Fruit fly (Drosophila melanogaster) whole organism, embryonic: Measurements from ENCODE around the gene CG17325.

Experiments used
- Bgb ChIP-seq: fragments of 200-800 bp; sonication (Bioruptor generic); IDR thresholded peaks from 2 replicates; pipeline ENCODE4 v1.3.6; 2022; ENCODE audit warnings: missing biosample characterization, missing genetic modification characterization; ENCODE audit not compliant: partially characterized antibody
- CG12769 ChIP-seq: fragments of 200-800 bp; sonication (Bioruptor generic); optimal IDR thresholded peaks from 2 replicates; lab custom pipeline; 2019; ENCODE audit warnings: missing biosample characterization, mild to moderate bottlenecking, missing genetic modification characterization, moderate library complexity
- CG17385 ChIP-seq: fragments of 200-800 bp; sonication (Bioruptor generic); optimal IDR thresholded peaks from 3 replicates; lab custom pipeline; 2018; ENCODE audit warnings: missing biosample characterization, mild to moderate bottlenecking, missing genetic modification characterization
- CG2199 ChIP-seq: fragments of 200-800 bp; sonication (Bioruptor generic); IDR thresholded peaks from 3 replicates; pipeline ENCODE4 v1.3.6; 2022; ENCODE audit warnings: missing biosample characterization, missing genetic modification characterization
- CG2712 ChIP-seq: fragments of 200-800 bp; optimal IDR thresholded peaks from 3 replicates; lab custom pipeline; 2019; ENCODE audit warnings: missing biosample characterization, mild to moderate bottlenecking, missing genetic modification characterization, moderate library complexity
- CG4820 ChIP-seq: fragments of 200-800 bp; sonication (Bioruptor generic); optimal IDR thresholded peaks from 3 replicates; lab custom pipeline; 2016; ENCODE audit warnings: missing biosample characterization, missing genetic modification characterization
- CG6175 ChIP-seq: fragments of 200-800 bp; sonication (Bioruptor generic); IDR thresholded peaks from 3 replicates; pipeline ENCODE4 v1.3.6; 2022; ENCODE audit warnings: missing biosample characterization, missing genetic modification characterization
- CG9817 ChIP-seq: fragments of 200-800 bp; sonication (Bioruptor generic); optimal IDR thresholded peaks from 2 replicates; lab custom pipeline; 2018; ENCODE audit warnings: missing biosample characterization, mild to moderate bottlenecking, missing genetic modification characterization, moderate library complexity
- Dfd ChIP-seq, 2 experiments: fragments of >200 bp; optimal IDR thresholded peaks; 2 replicates each; lab custom pipeline; 2017; ENCODE audit warnings: missing biosample characterization in 2 of 2, missing genetic modification characterization in 2 of 2
- Drgx ChIP-seq: fragments of 200-800 bp; sonication (Bioruptor generic); IDR thresholded peaks from 2 replicates; pipeline ENCODE4 v1.3.6; 2022; ENCODE audit warnings: missing biosample characterization, missing genetic modification characterization
- E2f1 ChIP-seq: fragments of 200-800 bp; sonication (Bioruptor generic); IDR thresholded peaks from 2 replicates; pipeline ENCODE4 v1.3.6; 2022; ENCODE audit warnings: missing biosample characterization, missing genetic modification characterization
- Elba2 ChIP-seq: fragments of 200-800 bp; sonication (Bioruptor generic); optimal IDR thresholded peaks from 3 replicates; lab custom pipeline; 2016; ENCODE audit warnings: missing biosample characterization, missing genetic modification characterization
- Ets97D ChIP-seq: fragments of 200-800 bp; sonication (Bioruptor generic); optimal IDR thresholded peaks from 3 replicates; lab custom pipeline; 2016; ENCODE audit warnings: missing biosample characterization, missing genetic modification characterization
- HHEX ChIP-seq: fragments of 200-800 bp; sonication (Bioruptor generic); optimal IDR thresholded peaks from 3 replicates; lab custom pipeline; 2017; ENCODE audit warnings: missing biosample characterization, mild to moderate bottlenecking, missing genetic modification characterization, missing genetic modification reagents
- HmgZ ChIP-seq: fragments of 200-800 bp; sonication (Bioruptor generic); optimal IDR thresholded peaks from 2 replicates; lab custom pipeline; 2018; ENCODE audit warnings: missing biosample characterization, mild to moderate bottlenecking, missing genetic modification characterization
- Hr78 ChIP-seq, 2 experiments: fragments of 200-800 bp in 1 of 2; fragments of >200 bp in 1 of 2; sonication (Bioruptor generic) in 1 of 2; optimal IDR thresholded peaks; 2 replicates each; lab custom pipeline; 2017 to 2019; ENCODE audit warnings: missing biosample characterization in 2 of 2, missing genetic modification characterization in 2 of 2, mild to moderate bottlenecking in 1 of 2, moderate library complexity in 1 of 2
- Lhr ChIP-seq: fragments of 200-800 bp; sonication (Bioruptor generic); optimal IDR thresholded peaks from 3 replicates; lab custom pipeline; 2017; ENCODE audit warnings: mild to moderate bottlenecking, missing biosample characterization, missing genetic modification reagents, missing genetic modification characterization
- MESR4 ChIP-seq: fragments of 200-800 bp; sonication (Bioruptor generic); optimal IDR thresholded peaks from 2 replicates; lab custom pipeline; 2018; ENCODE audit warnings: missing biosample characterization, mild to moderate bottlenecking, missing genetic modification characterization, moderate library complexity
- Med ChIP-seq: fragments of 200-800 bp; sonication (Bioruptor generic); peaks from one replicate; lab custom pipeline; 2016; ENCODE audit warnings: missing biosample characterization, missing genetic modification characterization, mild to moderate bottlenecking, inconsistent platforms, moderate library complexity
- NFAT ChIP-seq: fragments of 200-800 bp; sonication (Bioruptor generic); IDR thresholded peaks from 2 replicates; pipeline ENCODE4 v1.3.6; 2022; ENCODE audit warnings: missing biosample characterization, missing genetic modification characterization
- Neu2 ChIP-seq: fragments of 200-800 bp; sonication (Bioruptor generic); optimal IDR thresholded peaks from 3 replicates; lab custom pipeline; 2016; ENCODE audit warnings: missing biosample characterization, missing genetic modification characterization, borderline replicate concordance
- Nf-YB ChIP-seq: fragments of 200-800 bp; sonication (Bioruptor generic); optimal IDR thresholded peaks from 3 replicates; lab custom pipeline; 2019; ENCODE audit warnings: missing biosample characterization, mild to moderate bottlenecking, missing genetic modification characterization, moderate library complexity
- Nf-YC ChIP-seq: fragments of 200-800 bp; optimal IDR thresholded peaks from 3 replicates; lab custom pipeline; 2019; ENCODE audit warnings: missing biosample characterization, mild to moderate bottlenecking, missing genetic modification characterization, moderate library complexity
- Trl ChIP-seq, 3 experiments: fragments of >200 bp in 2 of 3; fragments of 200-800 bp in 1 of 3; sonication (Bioruptor generic) in 1 of 3; optimal IDR thresholded peaks; 2 replicates in 1 of 3; 3 replicates in 2 of 3; lab custom pipeline; 2016 to 2017; ENCODE audit warnings: missing biosample characterization in 1 of 3, missing genetic modification characterization in 1 of 3
- Xbp1 ChIP-seq: fragments of 200-800 bp; sonication (Bioruptor generic); optimal IDR thresholded peaks from 3 replicates; lab custom pipeline; 2016; ENCODE audit warnings: missing biosample characterization, mild to moderate bottlenecking, missing genetic modification characterization
- cg ChIP-seq: fragments of 200-800 bp; sonication (Bioruptor generic); optimal IDR thresholded peaks from 3 replicates; lab custom pipeline; 2019; ENCODE audit warnings: missing biosample characterization, mild to moderate bottlenecking, missing genetic modification characterization, moderate library complexity
- chm ChIP-seq: fragments of 200-800 bp; sonication (Bioruptor generic); IDR thresholded peaks from 2 replicates; pipeline ENCODE4 v1.3.6; 2022; ENCODE audit warnings: missing biosample characterization, missing genetic modification characterization
- dati ChIP-seq: fragments of 200-800 bp; sonication (Bioruptor generic); IDR thresholded peaks from 2 replicates; pipeline ENCODE4 v1.3.6; 2022; ENCODE audit warnings: missing biosample characterization, missing genetic modification characterization
- emc ChIP-seq: fragments of 200-800 bp; sonication (Bioruptor generic); optimal IDR thresholded peaks from 2 replicates; lab custom pipeline; 2016; ENCODE audit warnings: missing biosample characterization, missing genetic modification characterization
- fd96Cb ChIP-seq: fragments of 200-800 bp; sonication (Bioruptor generic); optimal IDR thresholded peaks from 2 replicates; lab custom pipeline; 2018; ENCODE audit warnings: missing biosample characterization, mild to moderate bottlenecking, missing genetic modification characterization, moderate library complexity
- ftz-f1 ChIP-seq: fragments of 200-800 bp; sonication (Bioruptor generic); optimal IDR thresholded peaks from 2 replicates; lab custom pipeline; 2016; ENCODE audit warnings: missing biosample characterization, missing genetic modification characterization
- gsb ChIP-seq: fragments of 200-800 bp; sonication (Bioruptor generic); IDR thresholded peaks from 2 replicates; pipeline ENCODE4 v1.3.6; 2022; ENCODE audit warnings: missing biosample characterization, missing genetic modification characterization
- hb ChIP-seq: fragments of 200-800 bp; sonication (Bioruptor generic); IDR thresholded peaks from 3 replicates; pipeline ENCODE4 v1.3.6; 2022; ENCODE audit warnings: missing biosample characterization, missing genetic modification characterization; ENCODE audit not compliant: partially characterized antibody
- knrl ChIP-seq: fragments of 200-800 bp; sonication (Bioruptor generic); IDR thresholded peaks from 3 replicates; pipeline ENCODE4 v1.3.6; 2022; ENCODE audit warnings: missing biosample characterization, missing genetic modification characterization; ENCODE audit not compliant: partially characterized antibody
- lmd ChIP-seq: fragments of 200-800 bp; sonication (Bioruptor generic); IDR thresholded peaks from 2 replicates; pipeline ENCODE4 v1.3.6; 2022; ENCODE audit warnings: missing biosample characterization, missing genetic modification characterization
- mirr ChIP-seq: fragments of 200-800 bp; sonication (Bioruptor generic); optimal IDR thresholded peaks from 3 replicates; lab custom pipeline; 2018; ENCODE audit warnings: missing biosample characterization, mild to moderate bottlenecking, missing genetic modification characterization
- otp ChIP-seq: fragments of 200-800 bp; sonication (Bioruptor generic); IDR thresholded peaks from 3 replicates; pipeline ENCODE4, ENCODE4 v1.3.6; 2022; ENCODE audit warnings: missing biosample characterization, missing genetic modification characterization
- ranshi ChIP-seq: fragments of 200-800 bp; sonication (Bioruptor generic); IDR thresholded peaks from 2 replicates; pipeline ENCODE4 v1.3.6; 2022; ENCODE audit warnings: missing biosample characterization, missing genetic modification characterization
- ro ChIP-seq: fragments of 200-800 bp; sonication (Bioruptor generic); IDR thresholded peaks from 2 replicates; pipeline ENCODE4 v1.3.6; 2022; ENCODE audit warnings: missing biosample characterization, missing genetic modification characterization
- sens ChIP-seq: fragments of 200-800 bp; sonication (Bioruptor generic); peaks from one replicate; lab custom pipeline; 2016; ENCODE audit warnings: missing biosample characterization, missing genetic modification characterization
- sna ChIP-seq: fragments of 200-800 bp; sonication (Bioruptor generic); IDR thresholded peaks from 2 replicates; pipeline ENCODE4 v1.3.6; 2022; ENCODE audit warnings: missing biosample characterization, missing genetic modification characterization; ENCODE audit not compliant: partially characterized antibody
- stwl ChIP-seq: fragments of 200-800 bp; sonication (Bioruptor generic); optimal IDR thresholded peaks from 3 replicates; lab custom pipeline; 2018; ENCODE audit warnings: missing biosample characterization, mild to moderate bottlenecking, missing genetic modification characterization, moderate library complexity
- tll ChIP-seq, 2 experiments: fragments of 200-800 bp in 1 of 2; fragments of >200 bp in 1 of 2; sonication (Bioruptor generic) in 1 of 2; optimal IDR thresholded peaks; 2 replicates each; lab custom pipeline; 2017 to 2019; ENCODE audit warnings: missing biosample characterization in 2 of 2, missing genetic modification characterization in 2 of 2, mild to moderate bottlenecking in 1 of 2, moderate library complexity in 1 of 2
- wor ChIP-seq: fragments of 200-800 bp; sonication (Bioruptor generic); IDR thresholded peaks from 2 replicates; pipeline ENCODE4 v1.3.6; 2022; ENCODE audit warnings: missing biosample characterization, missing genetic modification characterization
- zen ChIP-seq: fragments of 200-800 bp; sonication (Bioruptor generic); optimal IDR thresholded peaks from 3 replicates; lab custom pipeline; 2018; ENCODE audit warnings: missing biosample characterization, mild to moderate bottlenecking, missing genetic modification characterization, moderate library complexity
- zen2 ChIP-seq: fragments of 200-800 bp; sonication (Bioruptor generic); IDR thresholded peaks from 3 replicates; pipeline ENCODE4 v1.3.6; 2022; ENCODE audit warnings: missing biosample characterization, missing genetic modification characterization; ENCODE audit not compliant: partially characterized antibody

CG17325 gene

DNA sequence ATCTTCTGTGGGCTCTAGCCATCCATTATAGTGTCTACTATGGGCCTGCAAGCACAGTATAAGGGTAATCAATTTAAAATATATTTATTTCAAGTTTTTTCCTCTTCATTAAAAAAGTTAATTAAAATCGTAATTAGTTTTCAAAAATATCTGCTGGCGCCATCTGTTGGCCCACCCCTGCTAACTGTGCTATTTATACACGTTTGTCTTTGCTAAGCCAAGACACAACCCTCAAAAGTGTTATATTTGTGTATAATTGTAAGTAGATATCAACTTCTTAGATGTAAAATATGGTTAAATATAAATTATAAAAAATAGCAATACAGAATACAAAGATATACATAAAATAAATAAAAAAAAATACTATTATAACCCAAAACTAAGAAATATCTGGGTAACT is 35.9 kb upstream of the CG17325 start (continued):
- TF ChIP-seq stwl: peak; percentile 52
- TF ChIP-seq Lhr (GFP tag; lab: Kevin White, UChicago): peak; percentile 30
- peak; percentile 19 for TF ChIP-seq CG2712
- TF ChIP-seq zen (tag; lab: Kevin White, UChicago): peak; percentile 75
- 0 out of 3 replicates have a peak, but pooled peaks have one; percentile 24 for TF ChIP-seq hb
- no peak for TF ChIP-seq wor (GFP tag; lab: Robert Waterston, UW)
- TF ChIP-seq Bgb (GFP tag; lab: Robert Waterston, UW): peak; percentile 51
- peak; percentile 56; the same call in 2 of the 3 replicates for TF ChIP-seq knrl (GFP tag; lab: Robert Waterston, UW)
- peak; percentile 1 for TF ChIP-seq Xbp1
- peak; percentile 33 for TF ChIP-seq HmgZ (tag; lab: Kevin White, UChicago)
- peak; percentile 9 for TF ChIP-seq sens (GFP tag; lab: Kevin White, UChicago)
- no peak for TF ChIP-seq CG12769
- TF ChIP-seq CG2199: peak; percentile 76; the same call in 2 of the 3 replicates
- TF ChIP-seq NFAT (GFP tag; lab: Robert Waterston, UW): peak; percentile 19; the same call in 1 of the 2 replicates
- peak; percentile 58 for TF ChIP-seq Med
- peak; percentile 2 for TF ChIP-seq CG9817 (tag; lab: Kevin White, UChicago)
- 0 out of 3 replicates have a peak, but pooled peaks have one; percentile 21 for TF ChIP-seq otp (GFP tag; lab: Robert Waterston, UW)

DNA sequence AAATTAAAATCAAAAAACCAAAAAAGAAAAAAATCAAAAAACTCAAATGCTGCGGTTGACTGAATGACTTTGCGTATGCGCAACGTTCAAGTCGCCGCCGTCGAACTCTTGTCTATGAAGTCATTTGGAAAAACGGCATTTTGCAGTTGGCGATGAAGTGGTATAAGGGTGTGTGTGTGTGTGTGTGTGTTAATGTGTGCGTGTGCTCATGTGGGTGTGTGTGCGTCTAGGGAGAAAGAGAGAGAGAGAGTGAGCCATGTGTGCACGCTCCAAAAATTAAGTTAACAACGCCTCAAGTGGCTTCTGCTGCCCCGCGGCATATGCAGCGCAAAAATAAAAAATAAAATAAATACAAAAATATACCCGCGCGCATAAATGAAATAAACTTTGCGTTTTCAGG is 35.0 kb upstream of the CG17325 start:
- peak; percentile 19 for TF ChIP-seq Nf-YB (GFP tag; lab: Kevin White, UChicago)
- TF ChIP-seq Med: peak; percentile 1
- TF ChIP-seq CG2199: 0 out of 3 replicates have a peak, but pooled peaks have one; percentile 26
- TF ChIP-seq Nf-YC (tag; lab: Kevin White, UChicago): peak; percentile 6
- TF ChIP-seq sna (GFP tag; lab: Robert Waterston, UW): no peak
- no peak for TF ChIP-seq fd96Cb (tag; lab: Kevin White, UChicago)
- peak in 1 of 2 experiments; percentile 8 for TF ChIP-seq Trl (optimal IDR thresholded peaks at IDR 0.05; lab: Kevin White, UChicago)
- TF ChIP-seq Trl (GFP tag; optimal IDR thresholded peaks at IDR 0.05; lab: Kevin White, UChicago): no peak
- TF ChIP-seq cg (GFP tag; lab: Kevin White, UChicago): peak; percentile 70
- TF ChIP-seq lmd: no peak
- TF ChIP-seq Drgx: peak; percentile 8; the same call in 1 of the 2 replicates
- TF ChIP-seq Dfd (GFP tag; optimal IDR thresholded peaks at IDR 0.05; lab: Kevin White, UChicago): peak in 1 of 2 experiments; percentile 81
- no peak for TF ChIP-seq ro (GFP tag; lab: Robert Waterston, UW)
- 0 out of 3 replicates have a peak, but pooled peaks have one; percentile 22 for TF ChIP-seq zen2 (GFP tag; lab: Robert Waterston, UW)
- peak in 1 of 2 experiments; percentile 48 for TF ChIP-seq tll (GFP tag; optimal IDR thresholded peaks at IDR 0.05; lab: Kevin White, UChicago)

dm6 chr2L:18780911-18781545 is 31.4 kb upstream of the CG17325 start:
- TF ChIP-seq CG17385 (GFP tag; lab: Kevin White, UChicago) (no peak), HHEX (GFP tag; lab: Kevin White, UChicago) (no peak), dati (GFP tag; lab: Robert Waterston, UW) (no peak), gsb (GFP tag; lab: Robert Waterston, UW) (no peak), E2f1 (no peak), emc (no peak), chm (GFP tag; lab: Robert Waterston, UW) (0 out of 2 replicates have a peak, but pooled peaks have one; percentile 34), ranshi (GFP tag; lab: Robert Waterston, UW) (no peak), MESR4 (GFP tag; lab: Kevin White, UChicago) (no peak), zen (tag; lab: Kevin White, UChicago) (peak; percentile 44), mirr (GFP tag; lab: Kevin White, UChicago) (peak; percentile 75), Ets97D (GFP tag; lab: Kevin White, UChicago) (no peak), CG6175 (no peak), Neu2 (GFP tag; lab: Kevin White, UChicago) (no peak), ftz-f1 (GFP tag; lab: Kevin White, UChicago) (no peak), Elba2 (no peak), Hr78 (GFP tag; optimal IDR thresholded peaks at IDR 0.05; lab: Kevin White, UChicago) (no peak), CG4820 (GFP tag; lab: Kevin White, UChicago) (no peak), tll (GFP tag; optimal IDR thresholded peaks at IDR 0.05; lab: Kevin White, UChicago) (peak in 1 of 2 experiments; percentile 80)
